Fruit fly (Drosophila melanogaster): Measurements from ENCODE around the gene Lint-1.

Gene Lint-1

DNA sequence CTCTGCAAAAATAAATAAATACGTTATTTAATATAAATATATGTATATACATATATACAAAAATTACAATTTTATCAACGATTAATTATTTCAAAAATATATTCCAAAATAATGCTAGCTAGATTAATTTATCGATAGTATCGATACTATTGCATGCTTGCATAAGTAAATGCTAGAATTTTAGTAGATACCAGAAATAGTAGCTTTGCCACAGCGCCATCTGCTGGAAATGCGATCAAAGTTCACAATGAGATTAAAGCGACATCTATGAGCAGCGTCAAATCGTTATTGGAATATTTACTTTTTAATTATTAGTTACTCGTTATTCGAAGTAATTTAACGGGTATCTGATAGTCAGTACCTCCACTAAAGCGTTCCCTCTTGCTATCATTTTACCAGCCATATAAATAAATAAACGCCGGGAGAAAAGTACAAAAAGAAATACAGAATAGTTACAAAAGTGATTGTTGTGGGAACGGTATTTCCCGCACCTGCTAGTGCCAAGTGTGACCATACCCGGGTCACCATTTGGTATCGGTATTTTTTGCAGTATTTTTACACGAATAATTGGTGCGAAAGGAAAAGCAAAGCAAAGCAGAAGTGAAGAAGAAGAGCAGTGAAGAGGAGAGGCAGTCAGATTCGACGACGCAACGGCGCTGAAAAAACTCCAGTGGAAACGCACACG lies 4.8 kb downstream of the Lint-1 start, which contains the start of the genes rtv and Dlic (continued):
- peak; percentile 15; the same call in 1 of the 2 replicates for TF ChIP-seq vvl (GFP tag; IDR thresholded peaks at IDR 0.05)
- TF ChIP-seq Ets65A (GFP tag), result peak; percentile 85
- TF ChIP-seq oc (tag; optimal IDR thresholded peaks at IDR 0.05), result no peak
- peak; percentile 11 for TF ChIP-seq NC2β (GFP tag; optimal IDR thresholded peaks at IDR 0.05)
- no peak for TF ChIP-seq CG12219 (GFP tag; optimal IDR thresholded peaks at IDR 0.05)
- peak; percentile 67 for TF ChIP-seq CG2116 (GFP tag; optimal IDR thresholded peaks at IDR 0.05)
- TF ChIP-seq ab (GFP tag; optimal IDR thresholded peaks at IDR 0.05), result no peak
- TF ChIP-seq nerfin-1 (tag; optimal IDR thresholded peaks at IDR 0.05), result peak; percentile 74
- no peak for TF ChIP-seq CkIIα-i1 (GFP tag; IDR thresholded peaks at IDR 0.05)
- no peak for TF ChIP-seq Stat92E (GFP tag; optimal IDR thresholded peaks at IDR 0.05)
- peak; percentile 73; the same call in 2 of the 3 replicates for TF ChIP-seq CG11456 (GFP tag; IDR thresholded peaks at IDR 0.05)
- TF ChIP-seq Dref (GFP tag; IDR thresholded peaks at IDR 0.05), result peak; percentile 60
- TF ChIP-seq Sin3A (optimal IDR thresholded peaks at IDR 0.05), result peak; percentile 68
- TF ChIP-seq Dp (GFP tag; optimal IDR thresholded peaks at IDR 0.05), result peak; percentile 50
- no peak for TF ChIP-seq CG8388 (GFP tag; optimal IDR thresholded peaks at IDR 0.05)

DNA sequence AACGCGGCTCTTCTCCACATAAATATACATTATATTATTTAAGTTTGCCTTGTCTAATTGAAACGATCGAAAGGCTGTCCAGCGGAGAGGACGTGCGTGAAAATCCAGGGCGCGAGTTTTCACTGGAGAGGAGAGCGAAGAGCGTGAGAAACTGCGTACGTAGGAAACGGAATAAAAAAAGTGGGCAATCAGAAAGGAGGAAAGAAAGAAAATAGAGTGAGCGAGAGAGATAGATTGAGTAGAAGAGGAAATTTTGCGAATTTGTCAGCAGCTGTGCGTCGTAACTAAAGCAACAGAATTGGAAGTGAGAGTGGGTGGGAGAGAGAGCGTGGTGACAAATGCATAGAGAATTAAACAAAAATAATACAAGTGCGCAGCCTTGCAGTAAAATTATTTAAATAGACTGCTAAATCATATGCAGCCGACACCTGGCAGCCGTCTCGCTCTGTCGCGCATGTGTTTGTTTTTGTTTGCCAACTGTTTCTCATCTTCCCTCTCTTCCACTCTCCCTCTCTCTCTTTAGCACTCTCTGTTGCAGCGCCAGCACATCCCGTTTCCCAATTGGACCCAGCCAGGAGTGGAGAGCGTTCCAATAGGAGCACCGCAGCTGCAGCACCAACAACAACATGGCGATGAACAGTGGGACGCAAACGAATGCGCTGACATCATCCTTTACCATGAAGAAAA lies 5.5 kb downstream of the Lint-1 start:
- peak; percentile 59 for TF ChIP-seq Med (GFP tag)
- TF ChIP-seq chinmo (GFP tag; IDR thresholded peaks at IDR 0.05; ENCODE audit: partially characterized antibody), result peak; percentile 69; the same call in 1 of the 4 replicates
- TF ChIP-seq Optix (GFP tag; IDR thresholded peaks at IDR 0.05), result no peak
- peak; percentile 14 for TF ChIP-seq D (optimal IDR thresholded peaks at IDR 0.05)
- TF ChIP-seq D (GFP tag; optimal IDR thresholded peaks at IDR 0.05), result no peak
- TF ChIP-seq tll (GFP tag; optimal IDR thresholded peaks at IDR 0.05), result peak in 1 of 2 experiments; percentile 71
- TF ChIP-seq ewg (GFP tag; optimal IDR thresholded peaks at IDR 0.05), result peak; percentile 50
- peak; percentile 25 for TF ChIP-seq cg (GFP tag; optimal IDR thresholded peaks at IDR 0.05)
- TF ChIP-seq kah (GFP tag; optimal IDR thresholded peaks at IDR 0.05), result peak; percentile 9
- peak; percentile 22 for TF ChIP-seq twi (tag; optimal IDR thresholded peaks at IDR 0.05)
- no peak for TF ChIP-seq ttk (GFP tag; IDR thresholded peaks at IDR 0.05)
- TF ChIP-seq pita (GFP tag; optimal IDR thresholded peaks at IDR 0.05), result no peak
- TF ChIP-seq Trl (optimal IDR thresholded peaks at IDR 0.05), result peak; percentile 79 to 86
- no peak for TF ChIP-seq Trl (GFP tag; optimal IDR thresholded peaks at IDR 0.05)
- no peak for TF ChIP-seq row (GFP tag; IDR thresholded peaks at IDR 0.05)
- peak; percentile 43 for TF ChIP-seq sqz (GFP tag; optimal IDR thresholded peaks at IDR 0.05)
- TF ChIP-seq CG4617 (GFP tag; optimal IDR thresholded peaks at IDR 0.05; ENCODE audit: borderline replicate concordance), result peak; percentile 30
- peak; percentile 27 for TF ChIP-seq nau (GFP tag; optimal IDR thresholded peaks at IDR 0.05)
- TF ChIP-seq phol (tag; optimal IDR thresholded peaks at IDR 0.05), result peak; percentile 36
- TF ChIP-seq CG6791 (GFP tag; IDR thresholded peaks at IDR 0.05; ENCODE audit: partially characterized antibody), result peak; percentile 31; the same call in 1 of the 3 replicates
- no peak for TF ChIP-seq CG13624 (GFP tag; optimal IDR thresholded peaks at IDR 0.05)
- peak; percentile 16; the same call in 1 of the 2 replicates for TF ChIP-seq Drgx (GFP tag; IDR thresholded peaks at IDR 0.05)
- TF ChIP-seq stwl (tag; optimal IDR thresholded peaks at IDR 0.05), result no peak
- TF ChIP-seq CG4360 (GFP tag; IDR thresholded peaks at IDR 0.05), result peak; percentile 91
- peak; percentile 42 for TF ChIP-seq Nf-YC (tag; optimal IDR thresholded peaks at IDR 0.05)
- TF ChIP-seq CG1647 (GFP tag; optimal IDR thresholded peaks at IDR 0.05), result no peak
- no peak for TF ChIP-seq Nf-YA (GFP tag; IDR thresholded peaks at IDR 0.05)
- TF ChIP-seq Jarid2 (GFP tag; optimal IDR thresholded peaks at IDR 0.05), result peak; percentile 44
- TF ChIP-seq CG4707 (GFP tag; optimal IDR thresholded peaks at IDR 0.05), result peak; percentile 88
- TF ChIP-seq pros (GFP tag; optimal IDR thresholded peaks at IDR 0.05), result no peak
- TF ChIP-seq gcm2 (GFP tag; optimal IDR thresholded peaks at IDR 0.05), result no peak
- TF ChIP-seq Dll (GFP tag; IDR thresholded peaks at IDR 0.05; ENCODE audit: partially characterized antibody), result no peak
- no peak for TF ChIP-seq lab (GFP tag; optimal IDR thresholded peaks at IDR 0.05)

Measured in whole organism, embryonic.